Fruit fly (Drosophila melanogaster) whole organism, embryonic: Measurements from ENCODE around the gene Als2.

ENCODE experiments used
- Adf1 ChIP-seq: fragments of 200-800 bp; sonication (Bioruptor generic); IDR thresholded peaks from 2 replicates; pipeline ENCODE4 v1.3.6; 2022; ENCODE audit warnings: missing biosample characterization, missing genetic modification characterization
- CG10366 ChIP-seq: fragments of 200-800 bp; sonication (Bioruptor generic); IDR thresholded peaks from 2 replicates; pipeline ENCODE4 v1.3.6; 2022; ENCODE audit warnings: missing biosample characterization, missing genetic modification characterization
- CG10959 ChIP-seq: fragments of 200-800 bp; sonication (Bioruptor generic); IDR thresholded peaks from 2 replicates; pipeline ENCODE4 v1.3.6; 2022; ENCODE audit warnings: missing biosample characterization, missing genetic modification characterization
- CG10979 ChIP-seq: fragments of 200-800 bp; sonication (Bioruptor generic); optimal IDR thresholded peaks from 2 replicates; lab custom pipeline; 2018; ENCODE audit warnings: missing biosample characterization, mild to moderate bottlenecking, missing genetic modification characterization, moderate library complexity
- CG13296 ChIP-seq: fragments of 200-800 bp; sonication (Bioruptor generic); optimal IDR thresholded peaks from 3 replicates; lab custom pipeline; 2018; ENCODE audit warnings: missing biosample characterization, mild to moderate bottlenecking, missing genetic modification characterization
- CG14050 ChIP-seq: fragments of 200-800 bp; sonication (Bioruptor generic); IDR thresholded peaks from 3 replicates; pipeline ENCODE4 v1.3.6; 2022; ENCODE audit warnings: missing biosample characterization, missing genetic modification characterization
- CG15514 ChIP-seq: fragments of 200-800 bp; sonication (Bioruptor generic); optimal IDR thresholded peaks from 3 replicates; lab custom pipeline; 2017; ENCODE audit warnings: missing biosample characterization, missing genetic modification characterization, mild to moderate bottlenecking, moderate library complexity, missing genetic modification reagents
- CG15601 ChIP-seq: fragments of 200-800 bp; sonication (Bioruptor generic); optimal IDR thresholded peaks from 3 replicates; lab custom pipeline; 2019; ENCODE audit warnings: missing biosample characterization, mild to moderate bottlenecking, missing genetic modification characterization, moderate library complexity
- CG16813 ChIP-seq: fragments of 200-800 bp; sonication (Bioruptor generic); IDR thresholded peaks from 3 replicates; pipeline ENCODE4 v1.3.6; 2022; ENCODE audit warnings: missing biosample characterization, missing genetic modification characterization; ENCODE audit not compliant: partially characterized antibody
- CG32772 ChIP-seq: fragments of 200-800 bp; sonication (Bioruptor generic); IDR thresholded peaks from 2 replicates; pipeline ENCODE4 v1.3.6; 2022; ENCODE audit warnings: missing biosample characterization, missing genetic modification characterization
- CG3995 ChIP-seq: fragments of 200-800 bp; sonication (Bioruptor generic); optimal IDR thresholded peaks from 3 replicates; lab custom pipeline; 2016; ENCODE audit warnings: missing biosample characterization, missing genetic modification characterization
- CG4282 ChIP-seq: fragments of 200-800 bp; sonication (Bioruptor generic); optimal IDR thresholded peaks from 2 replicates; lab custom pipeline; 2016; ENCODE audit warnings: missing biosample characterization, missing genetic modification characterization
- CG4360 ChIP-seq: fragments of 200-800 bp; sonication (Bioruptor generic); IDR thresholded peaks from 2 replicates; pipeline ENCODE4 v1.3.6; 2022; ENCODE audit warnings: missing biosample characterization, missing genetic modification characterization
- CG4730 ChIP-seq: fragments of 200-800 bp; sonication (Bioruptor generic); IDR thresholded peaks from 2 replicates; pipeline ENCODE4 v1.3.6; 2022; ENCODE audit warnings: missing biosample characterization, missing genetic modification characterization
- CG6765 ChIP-seq: fragments of 200-800 bp; sonication (Bioruptor generic); optimal IDR thresholded peaks from 3 replicates; lab custom pipeline; 2017; ENCODE audit warnings: missing biosample characterization, mild to moderate bottlenecking, missing genetic modification characterization
- CG6791 ChIP-seq: fragments of 200-800 bp; sonication (Bioruptor generic); IDR thresholded peaks from 3 replicates; pipeline ENCODE4 v1.3.6; 2022; ENCODE audit warnings: missing biosample characterization, missing genetic modification characterization; ENCODE audit not compliant: partially characterized antibody
- CG7271 ChIP-seq: fragments of 200-800 bp; sonication (Bioruptor generic); optimal IDR thresholded peaks from 2 replicates; lab custom pipeline; 2018; ENCODE audit warnings: missing biosample characterization, mild to moderate bottlenecking, missing genetic modification characterization, moderate library complexity
- CG8478 ChIP-seq: fragments of >200 bp; optimal IDR thresholded peaks from 2 replicates; lab custom pipeline; 2018
- CG9437 ChIP-seq: fragments of 200-800 bp; sonication (Bioruptor generic); optimal IDR thresholded peaks from 2 replicates; lab custom pipeline; 2018; ENCODE audit warnings: missing biosample characterization, mild to moderate bottlenecking, missing genetic modification characterization
- CoRest ChIP-seq: fragments of 200-800 bp; sonication (Bioruptor generic); optimal IDR thresholded peaks from 3 replicates; lab custom pipeline; 2018; ENCODE audit warnings: missing biosample characterization, mild to moderate bottlenecking, missing genetic modification characterization, moderate library complexity
- Dad ChIP-seq: fragments of 200-800 bp; sonication (Bioruptor generic); optimal IDR thresholded peaks from 3 replicates; lab custom pipeline; 2016; ENCODE audit warnings: missing biosample characterization, missing genetic modification characterization
- Doc3 ChIP-seq: fragments of 200-800 bp; sonication (Bioruptor generic); IDR thresholded peaks from 3 replicates; pipeline ENCODE4 v1.3.6; 2022; ENCODE audit warnings: missing biosample characterization, missing genetic modification characterization; ENCODE audit not compliant: partially characterized antibody
- HLH54F ChIP-seq: fragments of 200-800 bp; sonication (Bioruptor generic); optimal IDR thresholded peaks from 3 replicates; lab custom pipeline; 2016; ENCODE audit warnings: missing biosample characterization, missing genetic modification characterization
- MESR4 ChIP-seq: fragments of 200-800 bp; sonication (Bioruptor generic); optimal IDR thresholded peaks from 2 replicates; lab custom pipeline; 2018; ENCODE audit warnings: missing biosample characterization, mild to moderate bottlenecking, missing genetic modification characterization, moderate library complexity
- Nf-YA ChIP-seq: fragments of 200-800 bp; sonication (Bioruptor generic); IDR thresholded peaks from 2 replicates; pipeline ENCODE4 v1.3.6; 2022; ENCODE audit warnings: missing biosample characterization, missing genetic modification characterization
- Opbp ChIP-seq: fragments of 200-800 bp; sonication (Bioruptor generic); IDR thresholded peaks from 3 replicates; pipeline ENCODE4 v1.3.6; 2022; ENCODE audit warnings: missing biosample characterization, missing genetic modification characterization; ENCODE audit not compliant: partially characterized antibody
- Optix ChIP-seq: fragments of 200-800 bp; sonication (Bioruptor generic); IDR thresholded peaks from 3 replicates; pipeline ENCODE4 v1.3.6; 2022; ENCODE audit warnings: missing biosample characterization, missing genetic modification characterization
- Sry-β ChIP-seq: fragments of 200-800 bp; sonication (Bioruptor generic); optimal IDR thresholded peaks from 2 replicates; lab custom pipeline; 2018; ENCODE audit warnings: missing biosample characterization, mild to moderate bottlenecking, missing genetic modification characterization, moderate library complexity
- Stat92E ChIP-seq, 3 experiments: fragments of >200 bp in 2 of 3; fragments of 200-800 bp in 1 of 3; sonication (Bioruptor generic) in 1 of 3; optimal IDR thresholded peaks; 2 replicates each; lab custom pipeline; 2017 to 2019; ENCODE audit warnings: missing biosample characterization in 3 of 3, missing genetic modification characterization in 3 of 3, mild to moderate bottlenecking in 1 of 3, moderate library complexity in 1 of 3
- ase ChIP-seq: fragments of 200-800 bp; sonication (Bioruptor generic); IDR thresholded peaks from 3 replicates; pipeline ENCODE4 v1.3.6; 2022; ENCODE audit warnings: missing biosample characterization, missing genetic modification characterization
- bbx ChIP-seq: fragments of 200-800 bp; sonication (Bioruptor generic); IDR thresholded peaks from 2 replicates; pipeline ENCODE4 v1.3.6; 2022; ENCODE audit warnings: missing biosample characterization, missing genetic modification characterization; ENCODE audit not compliant: partially characterized antibody
- chinmo ChIP-seq: fragments of 200-800 bp; sonication (Bioruptor generic); IDR thresholded peaks from 4 replicates; pipeline ENCODE4 v1.3.6; 2022; ENCODE audit warnings: missing biosample characterization, missing genetic modification characterization; ENCODE audit not compliant: partially characterized antibody
- dysf ChIP-seq: fragments of 200-800 bp; sonication (Bioruptor generic); IDR thresholded peaks from 3 replicates; pipeline ENCODE4 v1.3.6; 2022; ENCODE audit warnings: missing biosample characterization, missing genetic modification characterization
- grau ChIP-seq: fragments of 200-800 bp; optimal IDR thresholded peaks from 3 replicates; lab custom pipeline; 2019; ENCODE audit warnings: missing biosample characterization, mild to moderate bottlenecking, missing genetic modification characterization, moderate library complexity
- hbn ChIP-seq: fragments of 200-800 bp; sonication (Bioruptor generic); IDR thresholded peaks from 2 replicates; pipeline ENCODE4 v1.3.6; 2022; ENCODE audit warnings: missing biosample characterization, missing genetic modification characterization; ENCODE audit not compliant: partially characterized antibody
- her ChIP-seq: fragments of 200-800 bp; sonication (Bioruptor generic); optimal IDR thresholded peaks from 2 replicates; lab custom pipeline; 2016; ENCODE audit warnings: missing biosample characterization, missing genetic modification characterization
- ind ChIP-seq: fragments of 200-800 bp; sonication (Bioruptor generic); optimal IDR thresholded peaks from 3 replicates; lab custom pipeline; 2016; ENCODE audit warnings: missing biosample characterization, missing genetic modification characterization
- jigr1 ChIP-seq: fragments of 200-800 bp; sonication (Bioruptor generic); IDR thresholded peaks from 3 replicates; pipeline ENCODE4 v1.3.6; 2022; ENCODE audit warnings: missing biosample characterization, missing genetic modification characterization
- lmd ChIP-seq: fragments of 200-800 bp; sonication (Bioruptor generic); IDR thresholded peaks from 2 replicates; pipeline ENCODE4 v1.3.6; 2022; ENCODE audit warnings: missing biosample characterization, missing genetic modification characterization
- luna ChIP-seq: fragments of 200-800 bp; sonication (Bioruptor generic); optimal IDR thresholded peaks from 2 replicates; lab custom pipeline; 2016; ENCODE audit warnings: missing biosample characterization, missing genetic modification characterization
- nmo ChIP-seq: fragments of 200-800 bp; sonication (Bioruptor generic); optimal IDR thresholded peaks from 2 replicates; lab custom pipeline; 2018; ENCODE audit warnings: missing biosample characterization, mild to moderate bottlenecking, missing genetic modification characterization, moderate library complexity
- otp ChIP-seq: fragments of 200-800 bp; sonication (Bioruptor generic); IDR thresholded peaks from 3 replicates; pipeline ENCODE4, ENCODE4 v1.3.6; 2022; ENCODE audit warnings: missing biosample characterization, missing genetic modification characterization
- sd ChIP-seq: fragments of 200-800 bp; sonication (Bioruptor generic); optimal IDR thresholded peaks from 3 replicates; lab custom pipeline; 2018; ENCODE audit warnings: missing biosample characterization, mild to moderate bottlenecking, missing genetic modification characterization, moderate library complexity
- sens ChIP-seq: fragments of 200-800 bp; sonication (Bioruptor generic); peaks from one replicate; lab custom pipeline; 2016; ENCODE audit warnings: missing biosample characterization, missing genetic modification characterization
- ssp ChIP-seq: fragments of 200-800 bp; sonication (Bioruptor generic); IDR thresholded peaks from 2 replicates; pipeline ENCODE4 v1.3.6; 2022; ENCODE audit warnings: missing biosample characterization, missing genetic modification characterization
- tgo ChIP-seq: fragments of 200-800 bp; sonication (Bioruptor generic); IDR thresholded peaks from 3 replicates; pipeline ENCODE4 v1.3.6; 2022; ENCODE audit warnings: missing biosample characterization, missing genetic modification characterization
- tin ChIP-seq: fragments of 200-800 bp; sonication (Bioruptor generic); optimal IDR thresholded peaks from 3 replicates; lab custom pipeline; 2016; ENCODE audit warnings: missing biosample characterization, missing genetic modification characterization
- tup ChIP-seq: fragments of 200-800 bp; sonication (Bioruptor generic); optimal IDR thresholded peaks from 2 replicates; lab custom pipeline; 2016; ENCODE audit warnings: missing biosample characterization, mild to moderate bottlenecking, missing genetic modification characterization, moderate library complexity
- tx ChIP-seq: fragments of 200-800 bp; sonication (Bioruptor generic); optimal IDR thresholded peaks from 2 replicates; lab custom pipeline; 2016; ENCODE audit warnings: missing biosample characterization, missing genetic modification characterization
- wdn ChIP-seq: fragments of 200-800 bp; sonication (Bioruptor generic); IDR thresholded peaks from 2 replicates; pipeline ENCODE4 v1.3.6; 2022; ENCODE audit warnings: missing biosample characterization, missing genetic modification characterization
- wek ChIP-seq: fragments of 200-800 bp; sonication (Bioruptor generic); optimal IDR thresholded peaks from 3 replicates; lab custom pipeline; 2018; ENCODE audit warnings: missing biosample characterization, mild to moderate bottlenecking, missing genetic modification characterization, moderate library complexity

Als2 gene

DNA sequence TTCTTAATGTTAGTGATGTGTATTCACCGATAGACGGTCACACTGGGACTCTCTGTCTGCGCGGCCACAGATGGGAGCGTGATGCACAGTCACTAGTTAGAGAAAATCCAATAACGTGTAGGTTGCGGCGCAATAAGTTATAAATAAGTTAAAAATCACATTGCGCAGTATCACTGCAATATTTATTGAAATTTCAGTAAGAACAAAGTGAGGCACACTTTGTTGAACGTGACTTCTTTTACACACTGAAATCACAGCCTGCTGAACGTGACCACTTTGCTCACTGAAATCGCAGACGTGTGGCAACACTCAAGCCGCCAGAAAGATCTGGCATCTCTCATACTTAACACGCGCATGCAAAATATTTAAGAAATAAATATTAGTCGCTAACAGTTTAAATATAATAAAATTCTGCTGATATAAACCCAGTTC, 49.1 kb upstream of the Als2 start, which contains the start of the genes CG11247 and Polr2H (continued):
- TF ChIP-seq tgo (GFP tag; lab: Robert Waterston, UW) (peak; percentile 92), CoRest (tag; lab: Kevin White, UChicago) (peak; percentile 93), CG32772 (peak; percentile 92), bbx (GFP tag; lab: Robert Waterston, UW) (peak; percentile 42; the same call in 1 of the 2 replicates), nmo (GFP tag; lab: Kevin White, UChicago) (peak; percentile 95), Adf1 (GFP tag; lab: Robert Waterston, UW) (peak; percentile 67), Dad (GFP tag; lab: Kevin White, UChicago) (peak; percentile 94), Doc3 (peak; percentile 71), CG6765 (no peak), otp (peak; percentile 88), CG7271 (tag; lab: Kevin White, UChicago) (peak; percentile 60), CG6791 (peak; percentile 75), CG13296 (GFP tag; lab: Kevin White, UChicago) (peak; percentile 60), CG14050 (GFP tag; lab: Robert Waterston, UW) (peak; percentile 82), sens (GFP tag; lab: Kevin White, UChicago) (peak; percentile 98), CG9437 (GFP tag; lab: Kevin White, UChicago) (peak; percentile 19), tx (GFP tag; lab: Kevin White, UChicago) (peak; percentile 96), wek (GFP tag; lab: Kevin White, UChicago) (peak; percentile 49), hbn (GFP tag; lab: Robert Waterston, UW) (peak; percentile 66; the same call in 1 of the 2 replicates), Sry-β (GFP tag; lab: Kevin White, UChicago) (peak; percentile 66), CG10959 (GFP tag; lab: Robert Waterston, UW) (peak; percentile 73), Optix (GFP tag; lab: Robert Waterston, UW) (peak; percentile 94), tin (peak; percentile 94), ssp (GFP tag; lab: Robert Waterston, UW) (peak; percentile 93), wdn (GFP tag; lab: Robert Waterston, UW) (peak; percentile 86), HLH54F (GFP tag; lab: Kevin White, UChicago) (peak; percentile 97), Opbp (GFP tag; lab: Robert Waterston, UW) (peak; percentile 79), MESR4 (no peak), tup (GFP tag; lab: Kevin White, UChicago) (peak; percentile 81), chinmo (no peak), grau (tag; lab: Kevin White, UChicago) (peak; percentile 86), luna (GFP tag; lab: Kevin White, UChicago) (peak; percentile 84), ind (GFP tag; lab: Kevin White, UChicago) (peak; percentile 97), CG4360 (GFP tag; lab: Robert Waterston, UW) (0 out of 2 replicates have a peak, but pooled peaks have one; percentile 34), CG3995 (GFP tag; lab: Kevin White, UChicago) (peak; percentile 100), Stat92E (GFP tag; optimal IDR thresholded peaks at IDR 0.05; lab: Kevin White, UChicago) (no peak), her (GFP tag; lab: Kevin White, UChicago) (peak; percentile 84), ase (GFP tag; lab: Robert Waterston, UW) (peak; percentile 92), dysf (GFP tag; lab: Robert Waterston, UW) (peak; percentile 94), CG8478 (lab: Kevin White, UChicago) (no peak), lmd (GFP tag; lab: Robert Waterston, UW) (peak; percentile 94), CG15601 (tag; lab: Kevin White, UChicago) (peak; percentile 75), CG16813 (GFP tag; lab: Robert Waterston, UW) (peak; percentile 86), Nf-YA (GFP tag; lab: Robert Waterston, UW) (peak; percentile 68), CG10979 (tag; lab: Kevin White, UChicago) (peak; percentile 81), CG4730 (GFP tag; lab: Robert Waterston, UW) (peak; percentile 88), CG15514 (GFP tag; lab: Kevin White, UChicago) (peak; percentile 72), CG4282 (GFP tag; lab: Kevin White, UChicago) (peak; percentile 85), jigr1 (peak; percentile 87), CG10366 (GFP tag; lab: Robert Waterston, UW) (peak; percentile 93), sd (tag; lab: Kevin White, UChicago) (no peak)
